Worm (Caenorhabditis elegans) whole organism, L2 larva: Measurements from ENCODE around the gene Y62H9A.1.

ENCODE experiments used
- ama-1 ChIP-seq: fragments of 150-350 bp; optimal IDR thresholded peaks from 2 replicates; lab custom pipeline; 2018; ENCODE audit warnings: inconsistent platforms
- dmd-4 ChIP-seq: sonication (generic microtip); optimal IDR thresholded peaks from 2 replicates; lab custom pipeline; 2017; ENCODE audit warnings: missing biosample characterization, missing genetic modification characterization
- egl-27 ChIP-seq: sonication (generic microtip); optimal IDR thresholded peaks from 3 replicates; lab custom pipeline; 2017; ENCODE audit warnings: missing biosample characterization, missing genetic modification reagents, missing genetic modification characterization
- mdl-1 ChIP-seq, 2 experiments: fragments of 150-350 bp in 1 of 2; sonication (generic microtip) in 1 of 2; optimal IDR thresholded peaks; 2 replicates each; lab custom pipeline; 2017; ENCODE audit warnings: missing biosample characterization in 2 of 2, missing genetic modification characterization in 2 of 2
- nhr-11 ChIP-seq: fragments of 150-350 bp; optimal IDR thresholded peaks from 2 replicates; lab custom pipeline; 2014; ENCODE audit warnings: missing biosample characterization, missing genetic modification characterization
- nhr-23 ChIP-seq: fragments of 150-350 bp; optimal IDR thresholded peaks from 2 replicates; lab custom pipeline; 2014; ENCODE audit warnings: missing biosample characterization, missing genetic modification reagents, missing genetic modification characterization
- snpc-4 ChIP-seq: fragments of 150-350 bp; optimal IDR thresholded peaks from 2 replicates; lab custom pipeline; 2014; ENCODE audit warnings: missing biosample characterization, missing genetic modification characterization

ce11 chrX:11870393-11870792 lies 4.9 kb upstream of the Y62H9A.1 start:
- TF ChIP-seq egl-27 (tag; lab: Kevin White, UChicago) (no peak), nhr-11 (tag; lab: Kevin White, UChicago) (no peak), snpc-4 (no peak), dmd-4 (tag; lab: Kevin White, UChicago) (no peak), nhr-23 (tag; lab: Kevin White, UChicago) (no peak), mdl-1 (tag; optimal IDR thresholded peaks at IDR 0.05; lab: Kevin White, UChicago) (no peak), ama-1 (no peak)
